Fruit fly (Drosophila melanogaster) whole organism, embryonic: Measurements from ENCODE around the gene Mtch.

Source experiments
- BEAF-32 ChIP-seq: fragments of 200-800 bp; sonication (Bioruptor generic); optimal IDR thresholded peaks from 3 replicates; lab custom pipeline; 2017; ENCODE audit warnings: missing biosample characterization, missing genetic modification characterization, mild to moderate bottlenecking, moderate library complexity, missing genetic modification reagents
- Bgb ChIP-seq: fragments of 200-800 bp; sonication (Bioruptor generic); IDR thresholded peaks from 2 replicates; pipeline ENCODE4 v1.3.6; 2022; ENCODE audit warnings: missing biosample characterization, missing genetic modification characterization; ENCODE audit not compliant: partially characterized antibody
- CG10267 ChIP-seq: fragments of 200-800 bp; sonication (Bioruptor generic); optimal IDR thresholded peaks from 2 replicates; lab custom pipeline; 2018; ENCODE audit warnings: missing biosample characterization, mild to moderate bottlenecking, missing genetic modification characterization, moderate library complexity
- CG10565 ChIP-seq: fragments of 200-800 bp; sonication (Bioruptor generic); optimal IDR thresholded peaks from 3 replicates; lab custom pipeline; 2016; ENCODE audit warnings: missing biosample characterization, mild to moderate bottlenecking, missing genetic modification characterization
- CG14014 ChIP-seq: fragments of 200-800 bp; sonication (Bioruptor generic); IDR thresholded peaks from 2 replicates; pipeline ENCODE4 v1.3.6; 2022; ENCODE audit warnings: missing biosample characterization, missing genetic modification characterization
- CG14441 ChIP-seq: fragments of 200-800 bp; sonication (Bioruptor generic); IDR thresholded peaks from 2 replicates; pipeline ENCODE4 v1.3.6; 2022; ENCODE audit warnings: missing biosample characterization, missing genetic modification characterization
- CG14860 ChIP-seq: fragments of 200-800 bp; sonication (Bioruptor generic); IDR thresholded peaks from 3 replicates; pipeline ENCODE4 v1.3.6; 2022; ENCODE audit warnings: missing biosample characterization, missing genetic modification characterization; ENCODE audit not compliant: partially characterized antibody
- CG15601 ChIP-seq: fragments of 200-800 bp; sonication (Bioruptor generic); optimal IDR thresholded peaks from 3 replicates; lab custom pipeline; 2019; ENCODE audit warnings: missing biosample characterization, mild to moderate bottlenecking, missing genetic modification characterization, moderate library complexity
- CG1603 ChIP-seq: fragments of 200-800 bp; sonication (Bioruptor generic); optimal IDR thresholded peaks from 2 replicates; lab custom pipeline; 2019; ENCODE audit warnings: missing biosample characterization, mild to moderate bottlenecking, missing genetic modification characterization, moderate library complexity
- CG16863 ChIP-seq: fragments of 200-800 bp; sonication (Bioruptor generic); optimal IDR thresholded peaks from 3 replicates; lab custom pipeline; 2016; ENCODE audit warnings: missing biosample characterization, missing genetic modification characterization
- CG17186 ChIP-seq: fragments of 200-800 bp; sonication (Bioruptor generic); optimal IDR thresholded peaks from 3 replicates; lab custom pipeline; 2017; ENCODE audit warnings: missing biosample characterization, missing genetic modification reagents, missing genetic modification characterization
- CG2889 ChIP-seq: fragments of 200-800 bp; sonication (Bioruptor generic); IDR thresholded peaks from 3 replicates; pipeline ENCODE4 v1.3.6; 2022; ENCODE audit warnings: missing biosample characterization, missing genetic modification characterization
- CG30020 ChIP-seq: fragments of 200-800 bp; optimal IDR thresholded peaks from 2 replicates; lab custom pipeline; 2019; ENCODE audit warnings: missing biosample characterization, mild to moderate bottlenecking, missing genetic modification characterization, moderate library complexity
- CG34224 ChIP-seq: fragments of 200-800 bp; sonication (Bioruptor generic); IDR thresholded peaks from 3 replicates; pipeline ENCODE4 v1.3.6; 2022; ENCODE audit warnings: missing biosample characterization, missing genetic modification characterization; ENCODE audit not compliant: partially characterized antibody
- CG34422 ChIP-seq: fragments of 200-800 bp; sonication (Bioruptor generic); IDR thresholded peaks from 3 replicates; pipeline ENCODE4 v1.3.6; 2022; ENCODE audit warnings: missing biosample characterization, missing genetic modification characterization
- CG3847 ChIP-seq: fragments of 200-800 bp; sonication (Bioruptor generic); IDR thresholded peaks from 2 replicates; pipeline ENCODE4 v1.3.6; 2022; ENCODE audit warnings: missing biosample characterization, missing genetic modification characterization
- CG42726 ChIP-seq: fragments of 200-800 bp; sonication (Bioruptor generic); IDR thresholded peaks from 2 replicates; pipeline ENCODE4 v1.3.6; 2022; ENCODE audit warnings: missing biosample characterization, missing genetic modification characterization; ENCODE audit not compliant: partially characterized antibody
- CG6689 ChIP-seq: fragments of 200-800 bp; sonication (Bioruptor generic); IDR thresholded peaks from 2 replicates; pipeline ENCODE4 v1.3.6; 2022; ENCODE audit warnings: missing biosample characterization, missing genetic modification characterization
- CG6791 ChIP-seq: fragments of 200-800 bp; sonication (Bioruptor generic); IDR thresholded peaks from 3 replicates; pipeline ENCODE4 v1.3.6; 2022; ENCODE audit warnings: missing biosample characterization, missing genetic modification characterization; ENCODE audit not compliant: partially characterized antibody
- CG9727 ChIP-seq: fragments of 200-800 bp; sonication (Bioruptor generic); optimal IDR thresholded peaks from 3 replicates; lab custom pipeline; 2017; ENCODE audit warnings: missing biosample characterization, mild to moderate bottlenecking, missing genetic modification characterization
- CG9797 ChIP-seq: fragments of 200-800 bp; sonication (Bioruptor generic); optimal IDR thresholded peaks from 3 replicates; lab custom pipeline; 2018; ENCODE audit warnings: missing biosample characterization, mild to moderate bottlenecking, missing genetic modification characterization
- CTCF ChIP-seq: fragments of 200-800 bp; sonication (Bioruptor generic); optimal IDR thresholded peaks from 2 replicates; lab custom pipeline; 2017; ENCODE audit warnings: missing biosample characterization, mild to moderate bottlenecking, missing genetic modification characterization, moderate library complexity
- CoRest ChIP-seq: fragments of 200-800 bp; sonication (Bioruptor generic); optimal IDR thresholded peaks from 3 replicates; lab custom pipeline; 2018; ENCODE audit warnings: missing biosample characterization, mild to moderate bottlenecking, missing genetic modification characterization, moderate library complexity
- D ChIP-seq, 2 experiments: fragments of 200-800 bp in 1 of 2; fragments of >200 bp in 1 of 2; sonication (Bioruptor generic) in 1 of 2; optimal IDR thresholded peaks; 2 replicates in 1 of 2; 3 replicates in 1 of 2; lab custom pipeline; 2017; ENCODE audit warnings: mild to moderate bottlenecking in 1 of 2, missing biosample characterization in 1 of 2, missing genetic modification characterization in 1 of 2, missing genetic modification reagents in 1 of 2
- Dll ChIP-seq: fragments of 200-800 bp; sonication (Bioruptor generic); IDR thresholded peaks from 4 replicates; pipeline ENCODE4 v1.3.6; 2022; ENCODE audit warnings: missing biosample characterization, missing genetic modification characterization; ENCODE audit not compliant: partially characterized antibody
- E2f2 ChIP-seq: fragments of 200-800 bp; sonication (Bioruptor generic); IDR thresholded peaks from 2 replicates; pipeline ENCODE4 v1.3.6; 2022; ENCODE audit warnings: missing biosample characterization, missing genetic modification characterization
- Fer1 ChIP-seq: fragments of 200-800 bp; sonication (Bioruptor generic); optimal IDR thresholded peaks from 2 replicates; lab custom pipeline; 2017; ENCODE audit warnings: missing biosample characterization, mild to moderate bottlenecking, missing genetic modification characterization
- Fer2 ChIP-seq: fragments of 200-800 bp; sonication (Bioruptor generic); optimal IDR thresholded peaks from 2 replicates; lab custom pipeline; 2018; ENCODE audit warnings: missing biosample characterization, mild to moderate bottlenecking, missing genetic modification characterization, moderate library complexity
- HLH4C ChIP-seq: fragments of 200-800 bp; sonication (Bioruptor generic); IDR thresholded peaks from 3 replicates; pipeline ENCODE4 v1.3.6; 2022; ENCODE audit warnings: missing biosample characterization, missing genetic modification characterization; ENCODE audit not compliant: partially characterized antibody
- HmgZ ChIP-seq: fragments of 200-800 bp; sonication (Bioruptor generic); optimal IDR thresholded peaks from 2 replicates; lab custom pipeline; 2018; ENCODE audit warnings: missing biosample characterization, mild to moderate bottlenecking, missing genetic modification characterization
- MBD-R2 ChIP-seq: fragments of 200-800 bp; sonication (Bioruptor generic); IDR thresholded peaks from 2 replicates; pipeline ENCODE4 v1.3.6; 2022; ENCODE audit warnings: missing biosample characterization, missing genetic modification characterization
- Nf-YC ChIP-seq: fragments of 200-800 bp; optimal IDR thresholded peaks from 3 replicates; lab custom pipeline; 2019; ENCODE audit warnings: missing biosample characterization, mild to moderate bottlenecking, missing genetic modification characterization, moderate library complexity
- YL-1 ChIP-seq: fragments of 200-800 bp; sonication (Bioruptor generic); optimal IDR thresholded peaks from 3 replicates; lab custom pipeline; 2017; ENCODE audit warnings: missing biosample characterization, mild to moderate bottlenecking, missing genetic modification characterization
- amos ChIP-seq: fragments of 200-800 bp; sonication (Bioruptor generic); IDR thresholded peaks from 2 replicates; pipeline ENCODE4 v1.3.6; 2022; ENCODE audit warnings: missing biosample characterization, missing genetic modification characterization; ENCODE audit not compliant: partially characterized antibody
- ato ChIP-seq: fragments of 200-800 bp; sonication (Bioruptor generic); IDR thresholded peaks from 2 replicates; pipeline ENCODE4 v1.3.6; 2022; ENCODE audit warnings: missing biosample characterization, missing genetic modification characterization; ENCODE audit not compliant: partially characterized antibody
- crc ChIP-seq: fragments of 200-800 bp; sonication (Bioruptor generic); optimal IDR thresholded peaks from 2 replicates; lab custom pipeline; 2016; ENCODE audit warnings: missing biosample characterization, missing genetic modification characterization
- grau ChIP-seq: fragments of 200-800 bp; optimal IDR thresholded peaks from 3 replicates; lab custom pipeline; 2019; ENCODE audit warnings: missing biosample characterization, mild to moderate bottlenecking, missing genetic modification characterization, moderate library complexity
- inv ChIP-seq: fragments of 200-800 bp; sonication (Bioruptor generic); IDR thresholded peaks from 2 replicates; pipeline ENCODE4 v1.3.6; 2022; ENCODE audit warnings: missing biosample characterization, missing genetic modification characterization; ENCODE audit not compliant: partially characterized antibody
- kni ChIP-seq: fragments of 200-800 bp; sonication (Bioruptor generic); optimal IDR thresholded peaks from 3 replicates; lab custom pipeline; 2017; ENCODE audit warnings: mild to moderate bottlenecking, missing biosample characterization, missing genetic modification reagents, missing genetic modification characterization
- nerfin-2 ChIP-seq: fragments of 200-800 bp; sonication (Bioruptor generic); IDR thresholded peaks from 2 replicates; pipeline ENCODE4 v1.3.6; 2022; ENCODE audit warnings: missing biosample characterization, missing genetic modification characterization; ENCODE audit not compliant: partially characterized antibody
- oc ChIP-seq: fragments of 200-800 bp; sonication (Bioruptor generic); optimal IDR thresholded peaks from 2 replicates; lab custom pipeline; 2018; ENCODE audit warnings: missing biosample characterization, mild to moderate bottlenecking, missing genetic modification characterization, moderate library complexity
- onecut ChIP-seq: fragments of 200-800 bp; sonication (Bioruptor generic); IDR thresholded peaks from 2 replicates; pipeline ENCODE4 v1.3.6; 2022; ENCODE audit warnings: missing biosample characterization, missing genetic modification characterization
- phol ChIP-seq: fragments of 200-800 bp; sonication (Bioruptor generic); optimal IDR thresholded peaks from 3 replicates; lab custom pipeline; 2018; ENCODE audit warnings: missing biosample characterization, mild to moderate bottlenecking, missing genetic modification characterization, moderate library complexity
- tgo ChIP-seq: fragments of 200-800 bp; sonication (Bioruptor generic); IDR thresholded peaks from 3 replicates; pipeline ENCODE4 v1.3.6; 2022; ENCODE audit warnings: missing biosample characterization, missing genetic modification characterization
- tna ChIP-seq: fragments of 200-800 bp; sonication (Bioruptor generic); IDR thresholded peaks from 2 replicates; pipeline ENCODE4 v1.3.6; 2022; ENCODE audit warnings: missing biosample characterization, missing genetic modification characterization; ENCODE audit not compliant: partially characterized antibody
- trem ChIP-seq: fragments of 200-800 bp; optimal IDR thresholded peaks from 3 replicates; lab custom pipeline; 2019; ENCODE audit warnings: missing biosample characterization, mild to moderate bottlenecking, missing genetic modification characterization, moderate library complexity
- zen2 ChIP-seq: fragments of 200-800 bp; sonication (Bioruptor generic); IDR thresholded peaks from 3 replicates; pipeline ENCODE4 v1.3.6; 2022; ENCODE audit warnings: missing biosample characterization, missing genetic modification characterization; ENCODE audit not compliant: partially characterized antibody

Gene Mtch

dm6 chr3L:145998-146576 lies 38.3 kb upstream of the Mtch start, which contains the start of gene CG6845 (continued):
- TF ChIP-seq BEAF-32 (GFP tag; lab: Kevin White, UChicago) (peak; percentile 62), CG6689 (GFP tag; lab: Robert Waterston, UW) (no peak), CG14014 (GFP tag; lab: Robert Waterston, UW) (no peak), nerfin-2 (GFP tag; lab: Robert Waterston, UW) (peak; percentile 92), CG34422 (no peak), onecut (GFP tag; lab: Robert Waterston, UW) (peak; percentile 29), CG10267 (peak; percentile 50), HmgZ (peak; percentile 56), CG3847 (GFP tag; lab: Robert Waterston, UW) (peak; percentile 37; the same call in 1 of the 2 replicates), CoRest (tag; lab: Kevin White, UChicago) (peak; percentile 38), D (optimal IDR thresholded peaks at IDR 0.05; lab: Kevin White, UChicago) (peak; percentile 23), D (GFP tag; optimal IDR thresholded peaks at IDR 0.05; lab: Kevin White, UChicago) (peak; percentile 51), CG34224 (GFP tag; lab: Robert Waterston, UW) (peak; percentile 93), CG30020 (tag; lab: Kevin White, UChicago) (peak; percentile 36), phol (tag; lab: Kevin White, UChicago) (peak; percentile 34), HLH4C (GFP tag; lab: Robert Waterston, UW) (peak; percentile 93), Nf-YC (peak; percentile 9), Fer1 (peak; percentile 20), CG42726 (GFP tag; lab: Robert Waterston, UW) (0 out of 2 replicates have a peak, but pooled peaks have one; percentile 31), Fer2 (tag; lab: Kevin White, UChicago) (no peak), CG14441 (GFP tag; lab: Robert Waterston, UW) (no peak), CG9727 (GFP tag; lab: Kevin White, UChicago) (no peak), grau (tag; lab: Kevin White, UChicago) (no peak), CG2889 (no peak), oc (tag; lab: Kevin White, UChicago) (peak; percentile 43), inv (GFP tag; lab: Robert Waterston, UW) (peak; percentile 55; the same call in 1 of the 2 replicates), CTCF (GFP tag; lab: Kevin White, UChicago) (peak; percentile 47), CG9797 (peak; percentile 90), CG1603 (peak; percentile 63), Bgb (GFP tag; lab: Robert Waterston, UW) (peak; percentile 84), CG14860 (peak; percentile 84), kni (GFP tag; lab: Kevin White, UChicago) (no peak), CG17186 (GFP tag; lab: Kevin White, UChicago) (peak; percentile 52), YL-1 (GFP tag; lab: Kevin White, UChicago) (peak; percentile 9), MBD-R2 (GFP tag; lab: Robert Waterston, UW) (peak; percentile 58; the same call in 1 of the 2 replicates), Dll (GFP tag; lab: Robert Waterston, UW) (peak; percentile 78), CG16863 (GFP tag; lab: Kevin White, UChicago) (no peak), tgo (GFP tag; lab: Robert Waterston, UW) (no peak), ato (peak; percentile 86), amos (peak; percentile 80; the same call in 1 of the 2 replicates), CG15601 (tag; lab: Kevin White, UChicago) (peak; percentile 21), E2f2 (GFP tag; lab: Robert Waterston, UW) (peak; percentile 99), CG6791 (GFP tag; lab: Robert Waterston, UW) (peak; percentile 80), zen2 (GFP tag; lab: Robert Waterston, UW) (peak; percentile 88), crc (GFP tag; lab: Kevin White, UChicago) (no peak), trem (peak; percentile 81), tna (GFP tag; lab: Robert Waterston, UW) (peak; percentile 92), CG10565 (GFP tag; lab: Kevin White, UChicago) (no peak)
